Fruit fly (Drosophila melanogaster) whole organism, embryonic: ENCODE data around the gene sky.

Source experiments
- ATbp ChIP-seq: fragments of 200-800 bp; sonication (Bioruptor generic); optimal IDR thresholded peaks from 2 replicates; lab custom pipeline; 2017; ENCODE audit warnings: missing biosample characterization, mild to moderate bottlenecking, missing genetic modification characterization, missing genetic modification reagents
- Antp ChIP-seq: fragments of 200-800 bp; sonication (Bioruptor generic); optimal IDR thresholded peaks from 3 replicates; lab custom pipeline; 2016; ENCODE audit warnings: missing biosample characterization, missing genetic modification characterization
- B-H2 ChIP-seq: fragments of 200-800 bp; sonication (Bioruptor generic); optimal IDR thresholded peaks from 2 replicates; lab custom pipeline; 2018; ENCODE audit warnings: missing biosample characterization, mild to moderate bottlenecking, missing genetic modification characterization
- Blimp-1 ChIP-seq: fragments of 200-800 bp; sonication (Bioruptor generic); optimal IDR thresholded peaks from 3 replicates; lab custom pipeline; 2018; ENCODE audit warnings: missing biosample characterization, missing genetic modification characterization, mild to moderate bottlenecking, moderate library complexity, missing genetic modification reagents
- CG10267 ChIP-seq: fragments of 200-800 bp; sonication (Bioruptor generic); optimal IDR thresholded peaks from 2 replicates; lab custom pipeline; 2018; ENCODE audit warnings: missing biosample characterization, mild to moderate bottlenecking, missing genetic modification characterization, moderate library complexity
- CG10979 ChIP-seq: fragments of 200-800 bp; sonication (Bioruptor generic); optimal IDR thresholded peaks from 2 replicates; lab custom pipeline; 2018; ENCODE audit warnings: missing biosample characterization, mild to moderate bottlenecking, missing genetic modification characterization, moderate library complexity
- CG11093 ChIP-seq: fragments of 200-800 bp; sonication (Bioruptor generic); IDR thresholded peaks from 3 replicates; pipeline ENCODE4 v1.3.6; 2022; ENCODE audit warnings: missing biosample characterization, missing genetic modification characterization
- CG11696 ChIP-seq: fragments of 200-800 bp; sonication (Bioruptor generic); IDR thresholded peaks from 2 replicates; pipeline ENCODE4 v1.3.6; 2022; ENCODE audit warnings: missing biosample characterization, missing genetic modification characterization
- CG13624 ChIP-seq: fragments of 200-800 bp; sonication (Bioruptor generic); optimal IDR thresholded peaks from 2 replicates; lab custom pipeline; 2016; ENCODE audit warnings: missing biosample characterization, missing genetic modification characterization
- CG15073 ChIP-seq: fragments of 200-800 bp; sonication (Bioruptor generic); optimal IDR thresholded peaks from 2 replicates; lab custom pipeline; 2016; ENCODE audit warnings: missing biosample characterization, missing genetic modification characterization
- CG16779 ChIP-seq: fragments of 200-800 bp; sonication (Bioruptor generic); IDR thresholded peaks from 2 replicates; pipeline ENCODE4 v1.3.6; 2022; ENCODE audit warnings: missing biosample characterization, missing genetic modification characterization
- CG17361 ChIP-seq: fragments of 200-800 bp; sonication (Bioruptor generic); IDR thresholded peaks from 3 replicates; pipeline ENCODE4 v1.3.6; 2022; ENCODE audit warnings: missing biosample characterization, missing genetic modification characterization
- CG2678 ChIP-seq: fragments of 200-800 bp; sonication (Bioruptor generic); optimal IDR thresholded peaks from 3 replicates; lab custom pipeline; 2019; ENCODE audit warnings: missing biosample characterization, mild to moderate bottlenecking, missing genetic modification characterization, moderate library complexity
- CG30403 ChIP-seq: fragments of 200-800 bp; sonication (Bioruptor generic); optimal IDR thresholded peaks from 3 replicates; lab custom pipeline; 2016; ENCODE audit warnings: missing biosample characterization, missing genetic modification characterization
- CG31365 ChIP-seq: fragments of 200-800 bp; sonication (Bioruptor generic); optimal IDR thresholded peaks from 2 replicates; lab custom pipeline; 2018; ENCODE audit warnings: missing biosample characterization, mild to moderate bottlenecking, missing genetic modification characterization
- CG31388 ChIP-seq: fragments of 200-800 bp; sonication (Bioruptor generic); optimal IDR thresholded peaks from 2 replicates; lab custom pipeline; 2016; ENCODE audit warnings: missing biosample characterization, missing genetic modification characterization
- CG3726 ChIP-seq: fragments of 200-800 bp; sonication (Bioruptor generic); IDR thresholded peaks from 3 replicates; pipeline ENCODE4, ENCODE4 v1.3.6; 2022; ENCODE audit warnings: missing biosample characterization, missing genetic modification characterization
- CG3838 ChIP-seq: fragments of 200-800 bp; sonication (Bioruptor generic); optimal IDR thresholded peaks from 3 replicates; lab custom pipeline; 2016; ENCODE audit warnings: missing biosample characterization, missing genetic modification characterization
- CG6254 ChIP-seq: fragments of 200-800 bp; sonication (Bioruptor generic); optimal IDR thresholded peaks from 3 replicates; lab custom pipeline; 2017; ENCODE audit warnings: mild to moderate bottlenecking, missing biosample characterization, missing genetic modification reagents, missing genetic modification characterization
- CG6765 ChIP-seq: fragments of 200-800 bp; sonication (Bioruptor generic); optimal IDR thresholded peaks from 3 replicates; lab custom pipeline; 2017; ENCODE audit warnings: missing biosample characterization, mild to moderate bottlenecking, missing genetic modification characterization
- CG8281 ChIP-seq: fragments of 200-800 bp; sonication (Bioruptor generic); optimal IDR thresholded peaks from 2 replicates; lab custom pipeline; 2018; ENCODE audit warnings: missing biosample characterization, mild to moderate bottlenecking, missing genetic modification characterization, moderate library complexity
- CG9817 ChIP-seq: fragments of 200-800 bp; sonication (Bioruptor generic); optimal IDR thresholded peaks from 2 replicates; lab custom pipeline; 2018; ENCODE audit warnings: missing biosample characterization, mild to moderate bottlenecking, missing genetic modification characterization, moderate library complexity
- CoRest ChIP-seq: fragments of 200-800 bp; sonication (Bioruptor generic); optimal IDR thresholded peaks from 3 replicates; lab custom pipeline; 2018; ENCODE audit warnings: missing biosample characterization, mild to moderate bottlenecking, missing genetic modification characterization, moderate library complexity
- Fer1 ChIP-seq: fragments of 200-800 bp; sonication (Bioruptor generic); optimal IDR thresholded peaks from 2 replicates; lab custom pipeline; 2017; ENCODE audit warnings: missing biosample characterization, mild to moderate bottlenecking, missing genetic modification characterization
- HmgZ ChIP-seq: fragments of 200-800 bp; sonication (Bioruptor generic); optimal IDR thresholded peaks from 2 replicates; lab custom pipeline; 2018; ENCODE audit warnings: missing biosample characterization, mild to moderate bottlenecking, missing genetic modification characterization
- Hr51 ChIP-seq, 2 experiments: fragments of 200-800 bp; sonication (Bioruptor generic); optimal IDR thresholded peaks; 2 replicates in 1 of 2; 3 replicates in 1 of 2; lab custom pipeline; 2016 to 2018; ENCODE audit warnings: missing biosample characterization in 2 of 2, missing genetic modification characterization in 2 of 2, mild to moderate bottlenecking in 1 of 2, moderate library complexity in 1 of 2
- Lim3 ChIP-seq: fragments of 200-800 bp; sonication (Bioruptor generic); IDR thresholded peaks from 2 replicates; pipeline ENCODE4 v1.3.6; 2022; ENCODE audit warnings: missing biosample characterization, missing genetic modification characterization
- Pdp1 ChIP-seq, 2 experiments: fragments of 200-800 bp; sonication (Bioruptor generic); optimal IDR thresholded peaks; 3 replicates each; lab custom pipeline; 2016; ENCODE audit warnings: missing biosample characterization in 2 of 2, missing genetic modification characterization in 2 of 2, mild to moderate bottlenecking in 1 of 2, moderate library complexity in 1 of 2
- Taf1 ChIP-seq: fragments of 200-800 bp; sonication (Bioruptor generic); IDR thresholded peaks from 2 replicates; pipeline ENCODE4 v1.3.6; 2022; ENCODE audit warnings: missing biosample characterization, missing genetic modification characterization
- al ChIP-seq: fragments of 200-800 bp; sonication (Bioruptor generic); IDR thresholded peaks from 2 replicates; pipeline ENCODE4 v1.3.6; 2022; ENCODE audit warnings: missing biosample characterization, missing genetic modification characterization
- aop ChIP-seq: fragments of 200-800 bp; sonication (Bioruptor generic); IDR thresholded peaks from 2 replicates; pipeline ENCODE4 v1.3.6; 2022; ENCODE audit warnings: missing biosample characterization, missing genetic modification characterization
- ash1 ChIP-seq: fragments of 200-800 bp; sonication (Bioruptor generic); optimal IDR thresholded peaks from 2 replicates; lab custom pipeline; 2018; ENCODE audit warnings: missing biosample characterization, mild to moderate bottlenecking, missing genetic modification characterization
- bcd ChIP-seq: fragments of 200-800 bp; sonication (Bioruptor generic); optimal IDR thresholded peaks from 2 replicates; lab custom pipeline; 2017; ENCODE audit warnings: missing biosample characterization, mild to moderate bottlenecking, missing genetic modification characterization
- bowl ChIP-seq: fragments of 200-800 bp; sonication (Bioruptor generic); IDR thresholded peaks from 2 replicates; pipeline ENCODE4 v1.3.6; 2022; ENCODE audit warnings: missing biosample characterization, missing genetic modification characterization
- cad ChIP-seq: fragments of >200 bp; optimal IDR thresholded peaks from 2 replicates; lab custom pipeline; 2017; ENCODE audit warnings: missing biosample characterization, missing genetic modification characterization
- cas ChIP-seq: fragments of 200-800 bp; sonication (Bioruptor generic); IDR thresholded peaks from 2 replicates; pipeline ENCODE4 v1.3.6; 2022; ENCODE audit warnings: missing biosample characterization, missing genetic modification characterization
- disco-r ChIP-seq: fragments of 200-800 bp; sonication (Bioruptor generic); optimal IDR thresholded peaks from 2 replicates; lab custom pipeline; 2016; ENCODE audit warnings: missing biosample characterization, missing genetic modification characterization
- dpn ChIP-seq, 2 experiments: fragments of 200-800 bp; sonication (Bioruptor generic); optimal IDR thresholded peaks; 3 replicates each; lab custom pipeline; 2016; ENCODE audit warnings: missing biosample characterization in 2 of 2, missing genetic modification characterization in 2 of 2
- emc ChIP-seq: fragments of 200-800 bp; sonication (Bioruptor generic); optimal IDR thresholded peaks from 2 replicates; lab custom pipeline; 2016; ENCODE audit warnings: missing biosample characterization, missing genetic modification characterization
- en ChIP-seq: fragments of 200-800 bp; sonication (Bioruptor generic); optimal IDR thresholded peaks from 2 replicates; lab custom pipeline; 2016; ENCODE audit warnings: missing biosample characterization, missing genetic modification characterization
- exex ChIP-seq: fragments of 200-800 bp; sonication (Bioruptor generic); optimal IDR thresholded peaks from 4 replicates; lab custom pipeline; 2018; ENCODE audit warnings: missing biosample characterization, mild to moderate bottlenecking, missing genetic modification characterization, moderate library complexity
- fd3F ChIP-seq: fragments of 200-800 bp; sonication (Bioruptor generic); optimal IDR thresholded peaks from 2 replicates; lab custom pipeline; 2018; ENCODE audit warnings: missing biosample characterization, mild to moderate bottlenecking, missing genetic modification characterization, moderate library complexity
- gce ChIP-seq: fragments of 200-800 bp; sonication (Bioruptor generic); IDR thresholded peaks from 3 replicates; pipeline ENCODE4 v1.3.6; 2022; ENCODE audit warnings: missing biosample characterization, missing genetic modification characterization
- grn ChIP-seq: fragments of 200-800 bp; sonication (Bioruptor generic); optimal IDR thresholded peaks from 3 replicates; lab custom pipeline; 2017; ENCODE audit warnings: missing biosample characterization, missing genetic modification characterization
- lola ChIP-seq, 3 experiments: fragments of >200 bp in 2 of 3; fragments of 200-800 bp in 1 of 3; sonication (Bioruptor generic) in 1 of 3; optimal IDR thresholded peaks; 2 replicates each; lab custom pipeline; 2017 to 2019; ENCODE audit warnings: missing biosample characterization in 3 of 3, missing genetic modification characterization in 3 of 3, mild to moderate bottlenecking in 1 of 3, moderate library complexity in 1 of 3
- mirr ChIP-seq: fragments of 200-800 bp; sonication (Bioruptor generic); optimal IDR thresholded peaks from 3 replicates; lab custom pipeline; 2018; ENCODE audit warnings: missing biosample characterization, mild to moderate bottlenecking, missing genetic modification characterization
- pho ChIP-seq: fragments of 200-800 bp; sonication (Bioruptor generic); optimal IDR thresholded peaks from 2 replicates; lab custom pipeline; 2016; ENCODE audit warnings: missing biosample characterization, missing genetic modification characterization
- slou ChIP-seq: fragments of 200-800 bp; sonication (Bioruptor generic); optimal IDR thresholded peaks from 3 replicates; lab custom pipeline; 2016; ENCODE audit warnings: missing biosample characterization, missing genetic modification characterization
- sna ChIP-seq: fragments of 200-800 bp; sonication (Bioruptor generic); IDR thresholded peaks from 2 replicates; pipeline ENCODE4 v1.3.6; 2022; ENCODE audit warnings: missing biosample characterization, missing genetic modification characterization; ENCODE audit not compliant: partially characterized antibody
- vvl ChIP-seq: fragments of 200-800 bp; sonication (Bioruptor generic); IDR thresholded peaks from 2 replicates; pipeline ENCODE4 v1.3.6; 2022; ENCODE audit warnings: missing biosample characterization, missing genetic modification characterization
- wdn ChIP-seq: fragments of 200-800 bp; sonication (Bioruptor generic); IDR thresholded peaks from 2 replicates; pipeline ENCODE4 v1.3.6; 2022; ENCODE audit warnings: missing biosample characterization, missing genetic modification characterization
- zfh2 ChIP-seq: fragments of 200-800 bp; sonication (Bioruptor generic); optimal IDR thresholded peaks from 2 replicates; lab custom pipeline; 2016; ENCODE audit warnings: missing biosample characterization, missing genetic modification characterization

Gene sky

dm6 chr2L:20828701-20829100 is 90.0 kb downstream of the sky start:
- TF ChIP-seq mirr (GFP tag; lab: Kevin White, UChicago) (peak; percentile 61), aop (GFP tag; lab: Robert Waterston, UW) (no peak), CG30403 (GFP tag; lab: Kevin White, UChicago) (no peak), Fer1 (GFP tag; lab: Kevin White, UChicago) (no peak), ATbp (GFP tag; lab: Kevin White, UChicago) (no peak), CG10979 (tag; lab: Kevin White, UChicago) (no peak), en (GFP tag; lab: Kevin White, UChicago) (no peak), Taf1 (GFP tag; lab: Robert Waterston, UW) (no peak), CG11093 (no peak), Pdp1 (GFP tag; optimal IDR thresholded peaks at IDR 0.05; lab: Kevin White, UChicago) (peak in 1 of 2 experiments; percentile 24), CG6254 (GFP tag; lab: Kevin White, UChicago) (no peak), cad (GFP tag; lab: Kevin White, UChicago) (no peak), Blimp-1 (GFP tag; lab: Kevin White, UChicago) (no peak), CG3838 (GFP tag; lab: Kevin White, UChicago) (no peak), CG9817 (tag; lab: Kevin White, UChicago) (no peak), CG10267 (tag; lab: Kevin White, UChicago) (no peak), CG17361 (GFP tag; lab: Robert Waterston, UW) (no peak), CG2678 (tag; lab: Kevin White, UChicago) (no peak), bcd (GFP tag; lab: Kevin White, UChicago) (no peak), Lim3 (GFP tag; lab: Robert Waterston, UW) (no peak), CG3726 (GFP tag; lab: Robert Waterston, UW) (no peak), grn (GFP tag; lab: Kevin White, UChicago) (peak; percentile 71), fd3F (no peak), Hr51 (GFP tag; optimal IDR thresholded peaks at IDR 0.05; lab: Kevin White, UChicago) (no peak), exex (tag; lab: Kevin White, UChicago) (peak; percentile 81), CG15073 (no peak), B-H2 (GFP tag; lab: Kevin White, UChicago) (no peak), sna (GFP tag; lab: Robert Waterston, UW) (no peak), CG13624 (GFP tag; lab: Kevin White, UChicago) (no peak), dpn (GFP tag; optimal IDR thresholded peaks at IDR 0.05; lab: Kevin White, UChicago) (no peak), CG16779 (GFP tag; lab: Robert Waterston, UW) (no peak), wdn (GFP tag; lab: Robert Waterston, UW) (no peak), ash1 (GFP tag; lab: Kevin White, UChicago) (no peak), HmgZ (tag; lab: Kevin White, UChicago) (peak; percentile 21), CG31365 (tag; lab: Kevin White, UChicago) (no peak), CG8281 (tag; lab: Kevin White, UChicago) (no peak), Antp (GFP tag; lab: Kevin White, UChicago) (no peak), CG6765 (GFP tag; lab: Kevin White, UChicago) (no peak), gce (GFP tag; lab: Robert Waterston, UW) (no peak), emc (GFP tag; lab: Kevin White, UChicago) (no peak), CG11696 (GFP tag; lab: Robert Waterston, UW) (no peak), disco-r (GFP tag; lab: Kevin White, UChicago) (no peak), CoRest (no peak), lola (GFP tag; optimal IDR thresholded peaks at IDR 0.05; lab: Kevin White, UChicago) (no peak), al (GFP tag; lab: Robert Waterston, UW) (no peak), zfh2 (GFP tag; lab: Kevin White, UChicago) (no peak), CG31388 (GFP tag; lab: Kevin White, UChicago) (no peak), slou (GFP tag; lab: Kevin White, UChicago) (no peak), vvl (GFP tag; lab: Robert Waterston, UW) (no peak), bowl (GFP tag; lab: Robert Waterston, UW) (no peak), cas (GFP tag; lab: Robert Waterston, UW) (no peak), pho (GFP tag; lab: Kevin White, UChicago) (no peak)
